Worm (Caenorhabditis elegans) whole organism, L4/young adult: Measurements from ENCODE around the gene eral-1.

Experiments
- W03F9.2 ChIP-seq: fragments of 150-350 bp; optimal IDR thresholded peaks from 2 replicates; lab custom pipeline; 2014; ENCODE audit warnings: missing biosample characterization, missing genetic modification characterization
- dao-5 ChIP-seq: sonication (generic microtip); optimal IDR thresholded peaks from 2 replicates; lab custom pipeline; 2016; ENCODE audit warnings: missing genotype, missing genetic modification characterization, moderate library complexity, missing compliant biosample characterization
- him-1 ChIP-seq: sonication (generic microtip); optimal IDR thresholded peaks from 2 replicates; lab custom pipeline; 2016; ENCODE audit warnings: missing genotype, missing genetic modification reagents, missing genetic modification characterization, missing compliant biosample characterization

- TF ChIP-seq him-1 (tag; lab: Kevin White, UChicago) (no peak), W03F9.2 (tag; lab: Kevin White, UChicago) (no peak), dao-5 (no peak)
These were observed 16.4 kb upstream of the eral-1 start for ce11 chrII:9605954-9606353.
